Fruit fly (Drosophila melanogaster) S2 (cell line): ENCODE measurements around the gene Dis3.

ENCODE experiments used
- CG8478 ChIP-seq: fragments of >200 bp; optimal IDR thresholded peaks from 2 replicates; lab custom pipeline; 2018
- CTCF ChIP-seq, 2 experiments: fragments of >200 bp; optimal IDR thresholded peaks; 2 replicates each; lab custom pipeline; 2018

dm6 chr3R:24294784-24295555 lies 38.3 kb upstream of the Dis3 start, which contains the start of gene crb:
- TF ChIP-seq CG8478 (lab: Kevin White, UChicago), result no peak
- TF ChIP-seq CTCF (optimal IDR thresholded peaks at IDR 0.05; lab: Kevin White, UChicago), result no peak
